Fruit fly (Drosophila melanogaster) whole organism, embryonic: ENCODE data around the gene AlaRS-m.

Experiments
- Adf1 ChIP-seq: fragments of 200-800 bp; sonication (Bioruptor generic); IDR thresholded peaks from 2 replicates; pipeline ENCODE4 v1.3.6; 2022; ENCODE audit warnings: missing biosample characterization, missing genetic modification characterization
- Aef1 ChIP-seq: fragments of 200-800 bp; sonication (Bioruptor generic); IDR thresholded peaks from 3 replicates; pipeline ENCODE4 v1.3.6; 2022; ENCODE audit warnings: missing biosample characterization, missing genetic modification characterization
- Atf3 ChIP-seq: fragments of 200-800 bp; sonication (Bioruptor generic); optimal IDR thresholded peaks from 3 replicates; lab custom pipeline; 2016; ENCODE audit warnings: missing biosample characterization, missing genetic modification characterization
- CG1024 ChIP-seq: fragments of 200-800 bp; sonication (Bioruptor generic); IDR thresholded peaks from 2 replicates; pipeline ENCODE4 v1.3.6; 2022; ENCODE audit warnings: missing biosample characterization, missing genetic modification characterization
- CG12219 ChIP-seq: fragments of 200-800 bp; sonication (Bioruptor generic); optimal IDR thresholded peaks from 3 replicates; lab custom pipeline; 2018; ENCODE audit warnings: missing biosample characterization, mild to moderate bottlenecking, missing genetic modification characterization
- CG14667 ChIP-seq: fragments of 200-800 bp; sonication (Bioruptor generic); IDR thresholded peaks from 2 replicates; pipeline ENCODE4 v1.3.6; 2022; ENCODE audit warnings: missing biosample characterization, missing genetic modification characterization
- CG15514 ChIP-seq: fragments of 200-800 bp; sonication (Bioruptor generic); optimal IDR thresholded peaks from 3 replicates; lab custom pipeline; 2017; ENCODE audit warnings: missing biosample characterization, missing genetic modification characterization, mild to moderate bottlenecking, moderate library complexity, missing genetic modification reagents
- CG17186 ChIP-seq: fragments of 200-800 bp; sonication (Bioruptor generic); optimal IDR thresholded peaks from 3 replicates; lab custom pipeline; 2017; ENCODE audit warnings: missing biosample characterization, missing genetic modification reagents, missing genetic modification characterization
- CG32767 ChIP-seq: fragments of 200-800 bp; sonication (Bioruptor generic); IDR thresholded peaks from 2 replicates; pipeline ENCODE4 v1.3.6; 2022; ENCODE audit warnings: missing biosample characterization, missing genetic modification characterization
- CG3995 ChIP-seq: fragments of 200-800 bp; sonication (Bioruptor generic); optimal IDR thresholded peaks from 3 replicates; lab custom pipeline; 2016; ENCODE audit warnings: missing biosample characterization, missing genetic modification characterization
- CG6272 ChIP-seq: fragments of 200-800 bp; sonication (Bioruptor generic); IDR thresholded peaks from 2 replicates; pipeline ENCODE4 v1.3.6; 2022; ENCODE audit warnings: missing biosample characterization, missing genetic modification characterization
- CG7271 ChIP-seq: fragments of 200-800 bp; sonication (Bioruptor generic); optimal IDR thresholded peaks from 2 replicates; lab custom pipeline; 2018; ENCODE audit warnings: missing biosample characterization, mild to moderate bottlenecking, missing genetic modification characterization, moderate library complexity
- CG7357 ChIP-seq: fragments of 200-800 bp; sonication (Bioruptor generic); IDR thresholded peaks from 3 replicates; pipeline ENCODE4 v1.3.6; 2022; ENCODE audit warnings: missing biosample characterization, missing genetic modification characterization
- CG7556 ChIP-seq: fragments of 200-800 bp; sonication (Bioruptor generic); optimal IDR thresholded peaks from 2 replicates; lab custom pipeline; 2017; ENCODE audit warnings: missing biosample characterization, mild to moderate bottlenecking, missing genetic modification characterization
- CG9932 ChIP-seq: fragments of 200-800 bp; sonication (Bioruptor generic); IDR thresholded peaks from 2 replicates; pipeline ENCODE4 v1.3.6; 2022; ENCODE audit warnings: missing biosample characterization, missing genetic modification characterization
- CHES-1-like ChIP-seq: fragments of 200-800 bp; sonication (Bioruptor generic); optimal IDR thresholded peaks from 2 replicates; lab custom pipeline; 2016; ENCODE audit warnings: missing biosample characterization, missing genetic modification characterization
- Dll ChIP-seq: fragments of 200-800 bp; sonication (Bioruptor generic); IDR thresholded peaks from 4 replicates; pipeline ENCODE4 v1.3.6; 2022; ENCODE audit warnings: missing biosample characterization, missing genetic modification characterization; ENCODE audit not compliant: partially characterized antibody
- E2f2 ChIP-seq: fragments of 200-800 bp; sonication (Bioruptor generic); IDR thresholded peaks from 2 replicates; pipeline ENCODE4 v1.3.6; 2022; ENCODE audit warnings: missing biosample characterization, missing genetic modification characterization
- Ets97D ChIP-seq: fragments of 200-800 bp; sonication (Bioruptor generic); optimal IDR thresholded peaks from 3 replicates; lab custom pipeline; 2016; ENCODE audit warnings: missing biosample characterization, missing genetic modification characterization
- Jarid2 ChIP-seq: fragments of 200-800 bp; sonication (Bioruptor generic); optimal IDR thresholded peaks from 3 replicates; lab custom pipeline; 2017; ENCODE audit warnings: mild to moderate bottlenecking, missing biosample characterization, missing genetic modification reagents, missing genetic modification characterization
- Kr ChIP-seq: fragments of 200-800 bp; sonication (Bioruptor generic); optimal IDR thresholded peaks from 2 replicates; lab custom pipeline; 2017; ENCODE audit warnings: missing biosample characterization, mild to moderate bottlenecking, missing genetic modification characterization
- MTF-1 ChIP-seq: fragments of 200-800 bp; sonication (Bioruptor generic); optimal IDR thresholded peaks from 2 replicates; lab custom pipeline; 2018; ENCODE audit warnings: missing biosample characterization, mild to moderate bottlenecking, missing genetic modification characterization, borderline replicate concordance
- NfI ChIP-seq: fragments of 200-800 bp; sonication (Bioruptor generic); optimal IDR thresholded peaks from 3 replicates; lab custom pipeline; 2018; ENCODE audit warnings: missing biosample characterization, mild to moderate bottlenecking, missing genetic modification characterization, moderate library complexity
- ab ChIP-seq: fragments of 200-800 bp; sonication (Bioruptor generic); optimal IDR thresholded peaks from 2 replicates; lab custom pipeline; 2016; ENCODE audit warnings: missing biosample characterization, missing genetic modification characterization
- abd-A ChIP-seq: fragments of 200-800 bp; sonication (Bioruptor generic); optimal IDR thresholded peaks from 3 replicates; lab custom pipeline; 2019; ENCODE audit warnings: missing biosample characterization, mild to moderate bottlenecking, missing genetic modification characterization, moderate library complexity
- ap ChIP-seq: fragments of 200-800 bp; sonication (Bioruptor generic); IDR thresholded peaks from 2 replicates; pipeline ENCODE4 v1.3.6; 2022; ENCODE audit warnings: missing biosample characterization, missing genetic modification characterization
- caup ChIP-seq: fragments of 200-800 bp; sonication (Bioruptor generic); optimal IDR thresholded peaks from 3 replicates; lab custom pipeline; 2017; ENCODE audit warnings: missing biosample characterization, mild to moderate bottlenecking, missing genetic modification characterization, moderate library complexity; ENCODE audit not compliant: severe bottlenecking
- ci ChIP-seq: fragments of 200-800 bp; sonication (Bioruptor generic); IDR thresholded peaks from 3 replicates; pipeline ENCODE4 v1.3.6; 2022; ENCODE audit warnings: missing biosample characterization, missing genetic modification characterization
- corto ChIP-seq: fragments of 200-800 bp; sonication (Bioruptor generic); optimal IDR thresholded peaks from 2 replicates; lab custom pipeline; 2016; ENCODE audit warnings: missing biosample characterization, mild to moderate bottlenecking, missing genetic modification characterization, moderate library complexity
- crc ChIP-seq: fragments of 200-800 bp; sonication (Bioruptor generic); optimal IDR thresholded peaks from 2 replicates; lab custom pipeline; 2016; ENCODE audit warnings: missing biosample characterization, missing genetic modification characterization
- fd96Cb ChIP-seq: fragments of 200-800 bp; sonication (Bioruptor generic); optimal IDR thresholded peaks from 2 replicates; lab custom pipeline; 2018; ENCODE audit warnings: missing biosample characterization, mild to moderate bottlenecking, missing genetic modification characterization, moderate library complexity
- insv ChIP-seq, 2 experiments: fragments of 200-800 bp; sonication (Bioruptor generic); optimal IDR thresholded peaks; 3 replicates each; lab custom pipeline; 2016 to 2018; ENCODE audit warnings: missing biosample characterization in 2 of 2, missing genetic modification characterization in 2 of 2
- ken ChIP-seq: fragments of 200-800 bp; sonication (Bioruptor generic); IDR thresholded peaks from 3 replicates; pipeline ENCODE4 v1.3.6; 2022; ENCODE audit warnings: missing biosample characterization, missing genetic modification characterization
- knrl ChIP-seq: fragments of 200-800 bp; sonication (Bioruptor generic); IDR thresholded peaks from 3 replicates; pipeline ENCODE4 v1.3.6; 2022; ENCODE audit warnings: missing biosample characterization, missing genetic modification characterization; ENCODE audit not compliant: partially characterized antibody
- onecut ChIP-seq: fragments of 200-800 bp; sonication (Bioruptor generic); IDR thresholded peaks from 2 replicates; pipeline ENCODE4 v1.3.6; 2022; ENCODE audit warnings: missing biosample characterization, missing genetic modification characterization
- otp ChIP-seq: fragments of 200-800 bp; sonication (Bioruptor generic); IDR thresholded peaks from 3 replicates; pipeline ENCODE4, ENCODE4 v1.3.6; 2022; ENCODE audit warnings: missing biosample characterization, missing genetic modification characterization
- phol ChIP-seq: fragments of 200-800 bp; sonication (Bioruptor generic); optimal IDR thresholded peaks from 3 replicates; lab custom pipeline; 2018; ENCODE audit warnings: missing biosample characterization, mild to moderate bottlenecking, missing genetic modification characterization, moderate library complexity
- pzg ChIP-seq: fragments of 200-800 bp; sonication (Bioruptor generic); optimal IDR thresholded peaks from 3 replicates; lab custom pipeline; 2018; ENCODE audit warnings: missing biosample characterization, mild to moderate bottlenecking, missing genetic modification characterization, moderate library complexity
- row ChIP-seq: fragments of 200-800 bp; sonication (Bioruptor generic); IDR thresholded peaks from 3 replicates; pipeline ENCODE4 v1.3.6; 2022; ENCODE audit warnings: missing biosample characterization, missing genetic modification characterization
- sc ChIP-seq, 3 experiments: fragments of >200 bp in 2 of 3; fragments of 200-800 bp in 1 of 3; sonication (Bioruptor generic) in 1 of 3; optimal IDR thresholded peaks; 2 replicates in 2 of 3; 3 replicates in 1 of 3; lab custom pipeline; 2017; ENCODE audit warnings: mild to moderate bottlenecking in 1 of 3, missing biosample characterization in 1 of 3, missing genetic modification characterization in 1 of 3, missing genetic modification reagents in 1 of 3
- sens ChIP-seq: fragments of 200-800 bp; sonication (Bioruptor generic); peaks from one replicate; lab custom pipeline; 2016; ENCODE audit warnings: missing biosample characterization, missing genetic modification characterization
- sens-2 ChIP-seq: fragments of 200-800 bp; sonication (Bioruptor generic); IDR thresholded peaks from 2 replicates; pipeline ENCODE4 v1.3.6; 2022; ENCODE audit warnings: missing biosample characterization, missing genetic modification characterization
- stwl ChIP-seq: fragments of 200-800 bp; sonication (Bioruptor generic); optimal IDR thresholded peaks from 3 replicates; lab custom pipeline; 2018; ENCODE audit warnings: missing biosample characterization, mild to moderate bottlenecking, missing genetic modification characterization, moderate library complexity
- toy ChIP-seq: fragments of 200-800 bp; sonication (Bioruptor generic); IDR thresholded peaks from 2 replicates; pipeline ENCODE4 v1.3.6; 2022; ENCODE audit warnings: missing biosample characterization, missing genetic modification characterization
- z ChIP-seq: fragments of 200-800 bp; sonication (Bioruptor generic); IDR thresholded peaks from 3 replicates; pipeline ENCODE4 v1.3.6; 2022; ENCODE audit warnings: missing biosample characterization, missing genetic modification characterization
- zfh2 ChIP-seq: fragments of 200-800 bp; sonication (Bioruptor generic); optimal IDR thresholded peaks from 2 replicates; lab custom pipeline; 2016; ENCODE audit warnings: missing biosample characterization, missing genetic modification characterization

Gene AlaRS-m

DNA sequence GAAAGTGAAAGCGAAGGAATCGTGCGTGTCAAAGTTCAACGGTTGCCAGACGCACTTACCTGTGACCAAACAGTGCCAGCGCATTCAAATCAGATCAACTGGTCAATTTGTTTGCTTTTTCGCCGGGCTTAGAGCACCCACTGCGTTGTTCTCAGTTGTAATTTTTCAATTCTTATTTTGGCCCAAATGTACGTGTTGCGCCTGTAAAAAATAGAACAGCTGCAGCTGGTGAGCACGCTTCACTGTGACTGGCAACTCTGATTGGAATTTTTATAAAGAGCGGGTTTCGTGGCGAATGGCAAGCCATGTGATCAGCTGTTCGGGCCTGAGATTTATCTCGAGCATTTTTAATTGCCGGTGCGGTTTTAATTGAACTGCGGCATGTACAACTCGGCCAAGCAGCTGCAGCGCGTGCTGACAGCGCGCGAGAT, at the start of gene AlaRS-m, which contains the start of gene Fitm (continued):
- TF ChIP-seq fd96Cb (tag; lab: Kevin White, UChicago), result no peak
- TF ChIP-seq E2f2, result peak; percentile 60
- TF ChIP-seq CG14667, result no peak
- TF ChIP-seq knrl (GFP tag; lab: Robert Waterston, UW), result no peak
- TF ChIP-seq CG6272 (GFP tag; lab: Robert Waterston, UW), result no peak
- no peak for TF ChIP-seq z (GFP tag; lab: Robert Waterston, UW)
- TF ChIP-seq row, result no peak; the same call in 2 of the 3 replicates
- TF ChIP-seq Kr, result no peak
- TF ChIP-seq sens-2, result 0 out of 2 replicates have a peak, but pooled peaks have one; percentile 12
- no peak for TF ChIP-seq CHES-1-like (GFP tag; lab: Kevin White, UChicago)
- no peak for TF ChIP-seq corto
- no peak for TF ChIP-seq CG9932 (GFP tag; lab: Robert Waterston, UW)
- no peak for TF ChIP-seq crc (GFP tag; lab: Kevin White, UChicago)
- TF ChIP-seq caup (GFP tag; lab: Kevin White, UChicago), result no peak
- no peak for TF ChIP-seq Atf3 (GFP tag; lab: Kevin White, UChicago)
- no peak for TF ChIP-seq CG32767 (GFP tag; lab: Robert Waterston, UW)
- TF ChIP-seq Jarid2 (GFP tag; lab: Kevin White, UChicago), result no peak
- TF ChIP-seq abd-A (tag; lab: Kevin White, UChicago), result no peak
- no peak for TF ChIP-seq ken
- TF ChIP-seq sc (optimal IDR thresholded peaks at IDR 0.05; lab: Kevin White, UChicago), result no peak
- TF ChIP-seq sc (GFP tag; optimal IDR thresholded peaks at IDR 0.05; lab: Kevin White, UChicago), result no peak
- TF ChIP-seq Aef1 (GFP tag; lab: Robert Waterston, UW), result no peak
- TF ChIP-seq pzg, result peak; percentile 63
- no peak for TF ChIP-seq CG3995 (GFP tag; lab: Kevin White, UChicago)
- TF ChIP-seq ab (GFP tag; lab: Kevin White, UChicago), result no peak
- no peak for TF ChIP-seq CG7556 (GFP tag; lab: Kevin White, UChicago)
- TF ChIP-seq insv (GFP tag; optimal IDR thresholded peaks at IDR 0.05; lab: Kevin White, UChicago), result peak; percentile 92 to 98
- TF ChIP-seq ap, result no peak
- no peak for TF ChIP-seq toy
- no peak for TF ChIP-seq otp (GFP tag; lab: Robert Waterston, UW)
- no peak for TF ChIP-seq onecut (GFP tag; lab: Robert Waterston, UW)
- TF ChIP-seq ci (GFP tag; lab: Robert Waterston, UW), result 0 out of 3 replicates have a peak, but pooled peaks have one; percentile 14
- no peak for TF ChIP-seq CG7357 (GFP tag; lab: Robert Waterston, UW)
- TF ChIP-seq Adf1 (GFP tag; lab: Robert Waterston, UW), result no peak
- no peak for TF ChIP-seq CG17186 (GFP tag; lab: Kevin White, UChicago)
- TF ChIP-seq CG7271 (tag; lab: Kevin White, UChicago), result no peak
- peak; percentile 88 for TF ChIP-seq sens (GFP tag; lab: Kevin White, UChicago)

DNA sequence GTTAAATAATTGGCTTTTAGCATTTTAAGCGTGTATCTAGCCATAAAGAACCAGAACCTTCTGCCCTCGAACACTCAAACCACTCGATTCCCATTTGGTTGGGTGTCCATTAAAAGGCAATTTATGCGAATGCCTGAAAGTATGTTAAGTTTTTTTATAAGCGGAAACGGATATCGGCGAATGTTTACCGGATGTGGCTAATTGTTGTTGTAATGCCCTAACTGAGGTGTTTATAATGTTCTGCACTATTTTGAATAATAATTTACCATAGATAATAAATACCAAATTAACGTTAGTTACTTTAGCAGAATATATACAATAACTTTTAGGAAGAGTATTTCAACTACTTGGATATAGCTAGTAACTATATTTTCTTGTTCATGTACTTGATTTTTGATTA, 49.2 kb upstream of the AlaRS-m start:
- TF ChIP-seq phol (tag; lab: Kevin White, UChicago) (no peak), CG12219 (GFP tag; lab: Kevin White, UChicago) (peak; percentile 42), CG15514 (GFP tag; lab: Kevin White, UChicago) (peak; percentile 31), zfh2 (GFP tag; lab: Kevin White, UChicago) (no peak), ci (GFP tag; lab: Robert Waterston, UW) (peak; percentile 81), sens (GFP tag; lab: Kevin White, UChicago) (peak; percentile 75), NfI (peak; percentile 45), caup (GFP tag; lab: Kevin White, UChicago) (peak; percentile 8), Dll (GFP tag; lab: Robert Waterston, UW) (no peak), CG1024 (peak; percentile 36; the same call in 1 of the 2 replicates), stwl (tag; lab: Kevin White, UChicago) (peak; percentile 38), sens-2 (peak; percentile 18; the same call in 1 of the 2 replicates), Ets97D (peak; percentile 87), MTF-1 (GFP tag; lab: Kevin White, UChicago) (peak; percentile 56), CG7271 (tag; lab: Kevin White, UChicago) (peak; percentile 69), sc (optimal IDR thresholded peaks at IDR 0.05; lab: Kevin White, UChicago) (no peak), sc (GFP tag; optimal IDR thresholded peaks at IDR 0.05; lab: Kevin White, UChicago) (no peak)
